Worm (Caenorhabditis elegans) whole organism, young adult: Measurements from ENCODE around the gene polh-1.

ENCODE experiments used
- B0336.3 ChIP-seq: fragments of 200-800 bp; sonication (Bioruptor generic); IDR thresholded peaks from 2 replicates; pipeline ENCODE4 v1.3.6; 2022; ENCODE audit warnings: missing genetic modification characterization, missing compliant biosample characterization
- C06A6.2 ChIP-seq: fragments of 200-800 bp; sonication (Bioruptor generic); conservative IDR thresholded peaks from 2 replicates; pipeline ENCODE4 v1.3.6; 2022; ENCODE audit warnings: missing genetic modification characterization, missing compliant biosample characterization
- D2030.7 ChIP-seq: fragments of 200-800 bp; sonication (Bioruptor generic); IDR thresholded peaks from 2 replicates; pipeline ENCODE4 v1.3.6; 2022; ENCODE audit warnings: missing genetic modification reagents, missing genetic modification characterization, missing compliant biosample characterization
- F22D6.2 ChIP-seq: sonication (generic microtip); optimal IDR thresholded peaks from 2 replicates; lab custom pipeline; 2016; ENCODE audit warnings: mild to moderate bottlenecking, missing genetic modification characterization, missing compliant biosample characterization
- F49E8.2 ChIP-seq: sonication (generic microtip); optimal IDR thresholded peaks from 3 replicates; lab custom pipeline; 2017; ENCODE audit warnings: missing genetic modification characterization, mild to moderate bottlenecking, missing compliant biosample characterization, antibody characterized with exemption, moderate library complexity; ENCODE audit not compliant: insufficient read depth
- K11D2.4 ChIP-seq: fragments of 200-800 bp; sonication (Bioruptor generic); IDR thresholded peaks from 2 replicates; pipeline ENCODE4 v1.3.6; 2022; ENCODE audit warnings: missing genetic modification reagents, missing genetic modification characterization, missing compliant biosample characterization
- K12H6.12 ChIP-seq: fragments of 200-800 bp; sonication (Bioruptor generic); optimal IDR thresholded peaks from 2 replicates; lab custom pipeline; 2018; ENCODE audit warnings: mild to moderate bottlenecking, missing genetic modification characterization, missing compliant biosample characterization
- T07F8.4 ChIP-seq: sonication (generic microtip); optimal IDR thresholded peaks from 2 replicates; lab custom pipeline; 2016; ENCODE audit warnings: mild to moderate bottlenecking, missing genetic modification characterization, moderate library complexity, missing compliant biosample characterization
- Y79H2A.3 ChIP-seq: fragments of 200-800 bp; sonication (Bioruptor generic); conservative IDR thresholded peaks from 2 replicates; pipeline ENCODE4 v1.3.6; 2022; ENCODE audit warnings: missing genetic modification reagents, missing genetic modification characterization, missing compliant biosample characterization
- ZK185.1 ChIP-seq: sonication (generic microtip); optimal IDR thresholded peaks from 2 replicates; lab custom pipeline; 2016; ENCODE audit warnings: mild to moderate bottlenecking, missing genetic modification characterization, missing compliant biosample characterization; ENCODE audit not compliant: poor library complexity, severe bottlenecking
- akir-1 ChIP-seq: fragments of 200-800 bp; sonication (Bioruptor generic); optimal IDR thresholded peaks from 2 replicates; lab custom pipeline; 2018; ENCODE audit warnings: mild to moderate bottlenecking, missing genetic modification characterization, moderate library complexity, missing compliant biosample characterization
- aptf-2 ChIP-seq: fragments of 200-800 bp; sonication (Bioruptor generic); conservative IDR thresholded peaks from 2 replicates; pipeline ENCODE4 v1.3.6; 2022; ENCODE audit warnings: missing genetic modification reagents, missing genetic modification characterization, missing compliant biosample characterization
- atf-7 ChIP-seq: sonication (generic microtip); optimal IDR thresholded peaks from 2 replicates; lab custom pipeline; 2017; ENCODE audit warnings: mild to moderate bottlenecking, missing genetic modification characterization, missing compliant biosample characterization
- athp-1 ChIP-seq: sonication (generic microtip); optimal IDR thresholded peaks from 2 replicates; lab custom pipeline; 2017; ENCODE audit warnings: mild to moderate bottlenecking, missing genetic modification characterization, missing compliant biosample characterization
- attf-3 ChIP-seq: fragments of 200-800 bp; sonication (Bioruptor generic); conservative IDR thresholded peaks from 2 replicates; pipeline ENCODE4 v1.3.6; 2022; ENCODE audit warnings: missing genetic modification reagents, missing genetic modification characterization, missing compliant biosample characterization
- ccch-3 ChIP-seq: fragments of 200-800 bp; sonication (Bioruptor generic); optimal IDR thresholded peaks from 2 replicates; lab custom pipeline; 2018; ENCODE audit warnings: mild to moderate bottlenecking, missing genetic modification characterization, missing compliant biosample characterization
- cebp-1 ChIP-seq, 2 experiments: fragments of 200-800 bp in 1 of 2; sonication (Bioruptor generic) in 1 of 2; sonication (generic microtip) in 1 of 2; IDR thresholded peaks in 1 of 2; optimal IDR thresholded peaks in 1 of 2; 2 replicates each; pipeline versions ENCODE4 v1.3.6 to Lab custom; 2017 to 2022; ENCODE audit warnings: missing compliant biosample characterization in 2 of 2, missing genetic modification characterization in 2 of 2, mild to moderate bottlenecking in 1 of 2, missing genetic modification reagents in 1 of 2, moderate library complexity in 1 of 2
- ceh-40 ChIP-seq: fragments of 200-800 bp; sonication (Bioruptor generic); IDR thresholded peaks from 2 replicates; pipeline ENCODE4 v1.3.6; 2022; ENCODE audit warnings: missing genetic modification characterization, missing compliant biosample characterization
- ceh-58 ChIP-seq: fragments of 200-800 bp; sonication (Bioruptor generic); IDR thresholded peaks from 2 replicates; pipeline ENCODE4 v1.3.6; 2022; ENCODE audit warnings: missing genetic modification characterization, missing compliant biosample characterization
- chd-7 ChIP-seq: sonication (generic microtip); optimal IDR thresholded peaks from 2 replicates; lab custom pipeline; 2016; ENCODE audit warnings: mild to moderate bottlenecking, missing genetic modification characterization, moderate library complexity, missing compliant biosample characterization
- die-1 ChIP-seq: sonication (generic microtip); optimal IDR thresholded peaks from 2 replicates; lab custom pipeline; 2016; ENCODE audit warnings: missing genotype, mild to moderate bottlenecking, missing genetic modification characterization, missing compliant biosample characterization
- hmg-1.2 ChIP-seq: fragments of 200-800 bp; sonication (Bioruptor generic); IDR thresholded peaks from 2 replicates; pipeline ENCODE4 v1.3.6; 2022; ENCODE audit warnings: missing genetic modification reagents, missing genetic modification characterization, missing compliant biosample characterization
- lag-1 ChIP-seq: fragments of 200-800 bp; sonication (Bioruptor generic); IDR thresholded peaks from 2 replicates; pipeline ENCODE4 v1.3.6; 2022; ENCODE audit warnings: missing genetic modification reagents, missing genetic modification characterization, missing compliant biosample characterization
- let-607 ChIP-seq, 2 experiments: fragments of 200-800 bp in 1 of 2; sonication (Bioruptor generic) in 1 of 2; sonication (generic microtip) in 1 of 2; optimal IDR thresholded peaks; 2 replicates each; lab custom pipeline; 2016 to 2018; ENCODE audit warnings: mild to moderate bottlenecking in 2 of 2, missing compliant biosample characterization in 2 of 2, missing genetic modification characterization in 2 of 2, moderate library complexity in 2 of 2, missing genotype in 1 of 2
- lin-35 ChIP-seq, 3 experiments: fragments of 150-350 bp in 2 of 3; sonication (generic microtip) in 1 of 3; optimal IDR thresholded peaks; 2 replicates each; lab custom pipeline; 2014 to 2018; ENCODE audit warnings: missing biosample characterization in 3 of 3, missing genetic modification characterization in 3 of 3, missing genetic modification reagents in 3 of 3
- lin-54 ChIP-seq: fragments of 200-800 bp; sonication (Bioruptor generic); optimal IDR thresholded peaks from 2 replicates; lab custom pipeline; 2018; ENCODE audit warnings: mild to moderate bottlenecking, missing genetic modification characterization, missing compliant biosample characterization
- lir-1 ChIP-seq: fragments of 200-800 bp; sonication (Bioruptor generic); conservative IDR thresholded peaks from 2 replicates; pipeline ENCODE4 v1.3.6; 2022; ENCODE audit warnings: missing genetic modification reagents, missing genetic modification characterization, missing compliant biosample characterization
- madf-3 ChIP-seq: fragments of 200-800 bp; sonication (Bioruptor generic); IDR thresholded peaks from 2 replicates; pipeline ENCODE4 v1.3.6; 2022; ENCODE audit warnings: missing genetic modification reagents, missing genetic modification characterization, missing compliant biosample characterization
- madf-6 ChIP-seq: fragments of 200-800 bp; sonication (Bioruptor generic); IDR thresholded peaks from 2 replicates; pipeline ENCODE4 v1.3.6; 2022; ENCODE audit warnings: missing genetic modification reagents, missing genetic modification characterization, missing compliant biosample characterization
- mcd-1 ChIP-seq: fragments of 200-800 bp; sonication (Bioruptor generic); IDR thresholded peaks from 2 replicates; pipeline ENCODE4 v1.3.6; 2022; ENCODE audit warnings: missing genetic modification reagents, missing genetic modification characterization, missing compliant biosample characterization
- mxl-1 ChIP-seq: sonication (generic microtip); optimal IDR thresholded peaks from 2 replicates; lab custom pipeline; 2016; ENCODE audit warnings: missing genetic modification characterization, missing compliant biosample characterization
- nfyb-1 ChIP-seq: fragments of 200-800 bp; sonication (Bioruptor generic); IDR thresholded peaks from 2 replicates; pipeline ENCODE4 v1.3.6; 2022; ENCODE audit warnings: missing genetic modification reagents, missing genetic modification characterization, missing compliant biosample characterization
- nhr-80 ChIP-seq: sonication (generic microtip); optimal IDR thresholded peaks from 2 replicates; lab custom pipeline; 2016; ENCODE audit warnings: missing genetic modification characterization, missing compliant biosample characterization
- nhr-90 ChIP-seq: sonication (generic microtip); optimal IDR thresholded peaks from 2 replicates; lab custom pipeline; 2016; ENCODE audit warnings: missing genotype, mild to moderate bottlenecking, missing genetic modification characterization, missing compliant biosample characterization
- pbrm-1 ChIP-seq: fragments of 200-800 bp; sonication (Bioruptor generic); IDR thresholded peaks from 2 replicates; pipeline ENCODE4 v1.3.6; 2022; ENCODE audit warnings: missing genetic modification reagents, missing genetic modification characterization, missing compliant biosample characterization
- repo-1 ChIP-seq: sonication (generic microtip); optimal IDR thresholded peaks from 2 replicates; lab custom pipeline; 2017; ENCODE audit warnings: mild to moderate bottlenecking, missing genetic modification characterization, missing compliant biosample characterization
- rpc-1 ChIP-seq, 2 experiments: fragments of 150-350 bp in 1 of 2; sonication (generic microtip) in 1 of 2; optimal IDR thresholded peaks; 2 replicates each; lab custom pipeline; 2014 to 2018; ENCODE audit warnings: missing biosample characterization in 1 of 2, missing genetic modification characterization in 1 of 2, missing genetic modification reagents in 1 of 2, missing genotype in 1 of 2
- snpc-3.4 ChIP-seq: sonication (generic microtip); optimal IDR thresholded peaks from 2 replicates; lab custom pipeline; 2017; ENCODE audit warnings: missing genetic modification characterization, mild to moderate bottlenecking, missing compliant biosample characterization, antibody characterized with exemption, moderate library complexity, missing genotype, missing genetic modification reagents
- somi-1 ChIP-seq: fragments of 200-800 bp; sonication (Bioruptor generic); optimal IDR thresholded peaks from 2 replicates; lab custom pipeline; 2018; ENCODE audit warnings: mild to moderate bottlenecking, missing genetic modification characterization, missing compliant biosample characterization
- tbp1 ChIP-seq: fragments of 200-800 bp; sonication (Bioruptor generic); optimal IDR thresholded peaks from 2 replicates; lab custom pipeline; 2018; ENCODE audit warnings: mild to moderate bottlenecking, missing genetic modification characterization, missing compliant biosample characterization
- unc-130 ChIP-seq: sonication (generic microtip); optimal IDR thresholded peaks from 2 replicates; lab custom pipeline; 2016; ENCODE audit warnings: missing genetic modification reagents, missing genetic modification characterization, missing compliant biosample characterization
- ztf-22 ChIP-seq: fragments of 200-800 bp; sonication (Bioruptor generic); optimal IDR thresholded peaks from 2 replicates; lab custom pipeline; 2018; ENCODE audit warnings: mild to moderate bottlenecking, missing genetic modification characterization, moderate library complexity, missing compliant biosample characterization
- ztf-25 ChIP-seq: fragments of 200-800 bp; sonication (Bioruptor generic); IDR thresholded peaks from 2 replicates; pipeline ENCODE4 v1.3.6; 2022; ENCODE audit warnings: missing genetic modification reagents, missing genetic modification characterization, missing compliant biosample characterization
- ztf-26 ChIP-seq: sonication (generic microtip); optimal IDR thresholded peaks from 2 replicates; lab custom pipeline; 2017; ENCODE audit warnings: missing genetic modification characterization, missing compliant biosample characterization
- ztf-3 ChIP-seq: fragments of 200-800 bp; sonication (Bioruptor generic); optimal IDR thresholded peaks from 2 replicates; lab custom pipeline; 2018; ENCODE audit warnings: mild to moderate bottlenecking, missing genetic modification characterization, missing compliant biosample characterization
- ztf-6 ChIP-seq: fragments of 200-800 bp; sonication (Bioruptor generic); IDR thresholded peaks from 2 replicates; pipeline ENCODE4 v1.3.6; 2022; ENCODE audit warnings: missing genetic modification reagents, missing genetic modification characterization, missing compliant biosample characterization

polh-1 gene

ce11 chrIII:1927230-1927629 lies 22.8 kb downstream of the polh-1 start:
- TF ChIP-seq F49E8.2: no peak
- no peak for TF ChIP-seq mxl-1 (tag; lab: Kevin White, UChicago)
- TF ChIP-seq rpc-1 (optimal IDR thresholded peaks at IDR 0.05; lab: Kevin White, UChicago): no peak
- no peak for TF ChIP-seq rpc-1 (tag; optimal IDR thresholded peaks at IDR 0.05; lab: Kevin White, UChicago)
- TF ChIP-seq snpc-3.4 (tag; lab: Kevin White, UChicago): no peak
- TF ChIP-seq ztf-25 (GFP tag; lab: Robert Waterston, UW): no peak
- no peak for TF ChIP-seq ceh-58
- no peak for TF ChIP-seq tbp1 (GFP tag; lab: Kevin White, UChicago)
- TF ChIP-seq lin-35 (GFP tag; optimal IDR thresholded peaks at IDR 0.05; lab: Kevin White, UChicago): no peak
- TF ChIP-seq unc-130 (GFP tag; lab: Kevin White, UChicago): no peak
- TF ChIP-seq T07F8.4: no peak
- no peak for TF ChIP-seq repo-1
- no peak for TF ChIP-seq B0336.3 (GFP tag; lab: Robert Waterston, UW)
- no peak for TF ChIP-seq atf-7 (tag; lab: Kevin White, UChicago)
- no peak for TF ChIP-seq aptf-2 (GFP tag; lab: Robert Waterston, UW)
- no peak for TF ChIP-seq lin-54 (GFP tag; lab: Kevin White, UChicago)
- no peak for TF ChIP-seq nfyb-1
- TF ChIP-seq chd-7: no peak
- TF ChIP-seq, all 124 proteins: peak for 0

ce11 chrIII:1926456-1926855 lies 23.6 kb downstream of the polh-1 start:
- TF ChIP-seq lag-1 (peak; percentile 81; the same call in 1 of the 2 replicates), pbrm-1 (peak; percentile 68), Y79H2A.3 (GFP tag; lab: Robert Waterston, UW) (no peak), madf-3 (no peak), ztf-3 (GFP tag; lab: Kevin White, UChicago) (peak; percentile 72), hmg-1.2 (peak; percentile 94), die-1 (tag; lab: Kevin White, UChicago) (peak; percentile 64), lir-1 (GFP tag; lab: Robert Waterston, UW) (0 out of 2 replicates have a peak, but pooled peaks have one; percentile 12), mcd-1 (GFP tag; lab: Robert Waterston, UW) (peak; percentile 82), athp-1 (tag; lab: Kevin White, UChicago) (peak; percentile 30), ZK185.1 (no peak), ceh-40 (GFP tag; lab: Robert Waterston, UW) (no peak), atf-7 (tag; lab: Kevin White, UChicago) (peak; percentile 86), ztf-6 (GFP tag; lab: Robert Waterston, UW) (0 out of 2 replicates have a peak, but pooled peaks have one; percentile 32), chd-7 (peak; percentile 90), nhr-90 (no peak), K11D2.4 (peak; percentile 95), tbp1 (GFP tag; lab: Kevin White, UChicago) (peak; percentile 51), ccch-3 (GFP tag; lab: Kevin White, UChicago) (no peak), nfyb-1 (peak; percentile 87), K12H6.12 (tag; lab: Kevin White, UChicago) (peak; percentile 49), C06A6.2 (peak; percentile 91), ztf-26 (peak; percentile 71), cebp-1 (GFP tag; IDR thresholded peaks at IDR 0.05; lab: Robert Waterston, UW) (no peak), cebp-1 (tag; optimal IDR thresholded peaks at IDR 0.05; lab: Kevin White, UChicago) (peak; percentile 82), somi-1 (GFP tag; lab: Kevin White, UChicago) (peak; percentile 95), T07F8.4 (no peak), attf-3 (GFP tag; lab: Robert Waterston, UW) (0 out of 2 replicates have a peak, but pooled peaks have one; percentile 33), madf-6 (GFP tag; lab: Robert Waterston, UW) (no peak), let-607 (tag; optimal IDR thresholded peaks at IDR 0.05; lab: Kevin White, UChicago) (peak in 1 of 2 experiments; percentile 41), D2030.7 (no peak), B0336.3 (GFP tag; lab: Robert Waterston, UW) (peak; percentile 74), ztf-22 (GFP tag; lab: Kevin White, UChicago) (peak; percentile 89), nhr-80 (tag; lab: Kevin White, UChicago) (peak; percentile 88), F22D6.2 (tag; lab: Kevin White, UChicago) (peak; percentile 67), ztf-25 (GFP tag; lab: Robert Waterston, UW) (no peak), akir-1 (GFP tag; lab: Kevin White, UChicago) (no peak)
